Worm (Caenorhabditis elegans): ENCODE data around the gene D1046.2.

The D1046.2 gene

ce11 chrIV:8914187-8914586, 11.7 kb downstream of the D1046.2 start:
- TF ChIP-seq mdl-1 (tag; optimal IDR thresholded peaks at IDR 0.05) (no peak), ceh-16 (tag; optimal IDR thresholded peaks at IDR 0.05) (no peak), sea-2 (GFP tag; optimal IDR thresholded peaks at IDR 0.05) (no peak), ceh-28 (tag; optimal IDR thresholded peaks at IDR 0.05) (no peak), fkh-10 (GFP tag; optimal IDR thresholded peaks at IDR 0.05) (no peak), lin-39 (tag; optimal IDR thresholded peaks at IDR 0.05) (no peak)

ce11 chrIV:8906743-8907142, 19.1 kb downstream of the D1046.2 start, which contains the start of gene C27B7.7:
C27B7.7 (plus strand) TSS chrIV:8907043.
- TF ChIP-seq fos-1 (tag; optimal IDR thresholded peaks at IDR 0.05) (no peak), egl-5 (tag; optimal IDR thresholded peaks at IDR 0.05) (no peak), nfya-1 (tag; optimal IDR thresholded peaks at IDR 0.05; ENCODE audit: insufficient read depth) (no peak), pha-4 (tag; optimal IDR thresholded peaks at IDR 0.05) (no peak), nhr-12 (tag; optimal IDR thresholded peaks at IDR 0.05) (no peak), ztf-4 (tag; optimal IDR thresholded peaks at IDR 0.05) (no peak), unc-62 (GFP tag; optimal IDR thresholded peaks at IDR 0.05) (no peak), elt-3 (tag; optimal IDR thresholded peaks at IDR 0.05) (no peak), ceh-9 (tag; optimal IDR thresholded peaks at IDR 0.05) (no peak), nhr-11 (tag; optimal IDR thresholded peaks at IDR 0.05) (no peak), snpc-4 (tag; optimal IDR thresholded peaks at IDR 0.05) (no peak), unc-39 (tag; optimal IDR thresholded peaks at IDR 0.05) (no peak), egl-27 (tag; optimal IDR thresholded peaks at IDR 0.05) (no peak)

- TF ChIP-seq unc-39 (tag; optimal IDR thresholded peaks at IDR 0.05) (no peak), mdl-1 (tag; optimal IDR thresholded peaks at IDR 0.05) (no peak), snpc-4 (tag; optimal IDR thresholded peaks at IDR 0.05) (no peak), nhr-12 (tag; optimal IDR thresholded peaks at IDR 0.05) (no peak), pha-4 (tag; optimal IDR thresholded peaks at IDR 0.05) (no peak), sea-2 (GFP tag; optimal IDR thresholded peaks at IDR 0.05) (no peak), ceh-16 (tag; optimal IDR thresholded peaks at IDR 0.05) (no peak), ztf-4 (tag; optimal IDR thresholded peaks at IDR 0.05) (no peak), nhr-67 (tag; optimal IDR thresholded peaks at IDR 0.05) (no peak), ceh-82 (tag; optimal IDR thresholded peaks at IDR 0.05) (no peak), ama-1 (optimal IDR thresholded peaks at IDR 0.05) (no peak), skn-1 (tag; optimal IDR thresholded peaks at IDR 0.05) (no peak), nhr-237 (tag; optimal IDR thresholded peaks at IDR 0.05) (no peak), pqm-1 (tag; optimal IDR thresholded peaks at IDR 0.05) (no peak), lin-39 (tag; optimal IDR thresholded peaks at IDR 0.05) (no peak), ZK546.5 (tag; optimal IDR thresholded peaks at IDR 0.05) (no peak), nhr-25 (tag; optimal IDR thresholded peaks at IDR 0.05) (no peak), nhr-28 (tag; optimal IDR thresholded peaks at IDR 0.05) (no peak), fkh-10 (GFP tag; optimal IDR thresholded peaks at IDR 0.05) (no peak), jun-1 (tag; optimal IDR thresholded peaks at IDR 0.05) (no peak)
These were observed 19.7 kb downstream of the D1046.2 start, which contains the start of gene C27B7.6 for ce11 chrIV:8906164-8906563. C27B7.6 (minus strand) TSS chrIV:8906345.

- TF ChIP-seq elt-1 (tag; optimal IDR thresholded peaks at IDR 0.05) (no peak), unc-62 (GFP tag; optimal IDR thresholded peaks at IDR 0.05) (no peak), elt-2 (tag; optimal IDR thresholded peaks at IDR 0.05) (peak; percentile 12)
These were observed 24.5 kb downstream of the D1046.2 start, which contains the start of gene C27B7.5 for ce11 chrIV:8901346-8901745. C27B7.5 (plus strand) TSS chrIV:8901646.

- TF ChIP-seq nhr-67 (tag; optimal IDR thresholded peaks at IDR 0.05) (no peak), fos-1 (tag; optimal IDR thresholded peaks at IDR 0.05) (no peak), lin-15B (tag; optimal IDR thresholded peaks at IDR 0.05) (peak; percentile 72), nhr-76 (tag; optimal IDR thresholded peaks at IDR 0.05) (no peak), ceh-16 (tag; optimal IDR thresholded peaks at IDR 0.05) (no peak), unc-62 (GFP tag; optimal IDR thresholded peaks at IDR 0.05) (no peak), ztf-11 (tag; optimal IDR thresholded peaks at IDR 0.05) (no peak), ceh-28 (tag; optimal IDR thresholded peaks at IDR 0.05) (peak; percentile 54), lin-39 (tag; optimal IDR thresholded peaks at IDR 0.05) (peak; percentile 28), mml-1 (tag; optimal IDR thresholded peaks at IDR 0.05) (no peak), pqm-1 (tag; optimal IDR thresholded peaks at IDR 0.05) (peak; percentile 46), fkh-10 (GFP tag; optimal IDR thresholded peaks at IDR 0.05) (no peak), pha-4 (tag; optimal IDR thresholded peaks at IDR 0.05) (peak; percentile 99), elt-3 (tag; optimal IDR thresholded peaks at IDR 0.05) (no peak), nfya-1 (tag; optimal IDR thresholded peaks at IDR 0.05; ENCODE audit: insufficient read depth) (peak; percentile 74), jun-1 (tag; optimal IDR thresholded peaks at IDR 0.05) (peak; percentile 26), ceh-9 (tag; optimal IDR thresholded peaks at IDR 0.05) (no peak), fkh-2 (tag; optimal IDR thresholded peaks at IDR 0.05) (no peak), R02D3.7 (tag; optimal IDR thresholded peaks at IDR 0.05) (no peak), nhr-23 (tag; optimal IDR thresholded peaks at IDR 0.05) (peak; percentile 18), ztf-4 (tag; optimal IDR thresholded peaks at IDR 0.05) (peak; percentile 57), nhr-28 (tag; optimal IDR thresholded peaks at IDR 0.05) (no peak), nhr-25 (tag; optimal IDR thresholded peaks at IDR 0.05) (peak; percentile 71), tbx-2 (tag; optimal IDR thresholded peaks at IDR 0.05) (no peak), egl-5 (tag; optimal IDR thresholded peaks at IDR 0.05) (peak; percentile 69), nhr-11 (tag; optimal IDR thresholded peaks at IDR 0.05) (peak; percentile 6), hmg-11 (tag; optimal IDR thresholded peaks at IDR 0.05) (peak; percentile 22), ZK546.5 (tag; optimal IDR thresholded peaks at IDR 0.05) (no peak), ama-1 (optimal IDR thresholded peaks at IDR 0.05) (peak; percentile 20), elt-2 (tag; optimal IDR thresholded peaks at IDR 0.05) (peak; percentile 60), unc-39 (tag; optimal IDR thresholded peaks at IDR 0.05) (no peak), lsy-12 (tag; optimal IDR thresholded peaks at IDR 0.05) (no peak), ceh-82 (tag; optimal IDR thresholded peaks at IDR 0.05) (no peak)
These were observed 32.1 kb downstream of the D1046.2 start, which contains the start of gene rad-54.L2 for ce11 chrIV:8893746-8894145. rad-54.L2 (plus strand) TSS chrIV:8894077.
